Worm (Caenorhabditis elegans) whole organism, L4 larva: ENCODE data around the gene Y55H10A.2.
A peak's percentile ranks its signal among the peaks of the same experiment; 100 is the strongest.

ENCODE experiments used
- F10B5.3 ChIP-seq: sonication (generic microtip); optimal IDR thresholded peaks from 2 replicates; lab custom pipeline; 2016; ENCODE audit warnings: mild to moderate bottlenecking, missing genetic modification characterization, missing compliant biosample characterization
- R02D3.7 ChIP-seq: fragments of 150-350 bp; sonication (generic microtip); optimal IDR thresholded peaks from 3 replicates; lab custom pipeline; 2014; ENCODE audit warnings: missing biosample characterization, missing genetic modification characterization
- T20F7.1 ChIP-seq: fragments of 200-800 bp; sonication (Bioruptor generic); optimal IDR thresholded peaks from 2 replicates; lab custom pipeline; 2018; ENCODE audit warnings: mild to moderate bottlenecking, missing genetic modification characterization, missing compliant biosample characterization
- T26A8.4 ChIP-seq: fragments of 200-800 bp; sonication (Bioruptor generic); IDR thresholded peaks from 2 replicates; pipeline ENCODE4 v1.3.6; 2022; ENCODE audit warnings: missing genetic modification characterization, missing compliant biosample characterization
- Y5F2A.4 ChIP-seq: fragments of 200-800 bp; sonication (Bioruptor generic); optimal IDR thresholded peaks from 2 replicates; lab custom pipeline; 2018; ENCODE audit warnings: mild to moderate bottlenecking, missing genetic modification characterization, missing compliant biosample characterization
- Y75B8A.6 ChIP-seq: fragments of 200-800 bp; sonication (Bioruptor generic); IDR thresholded peaks from 2 replicates; pipeline ENCODE4 v1.3.6; 2022; ENCODE audit warnings: missing genetic modification reagents, missing genetic modification characterization, missing compliant biosample characterization
- aha-1 ChIP-seq: fragments of 150-350 bp; peaks from one replicate; lab custom pipeline; 2014; ENCODE audit warnings: missing biosample characterization, missing genetic modification characterization
- aly-2 ChIP-seq: sonication (generic microtip); optimal IDR thresholded peaks from 2 replicates; lab custom pipeline; 2018; ENCODE audit warnings: missing biosample characterization, missing genetic modification characterization
- arid-1 ChIP-seq: fragments of 200-800 bp; sonication (Bioruptor generic); conservative IDR thresholded peaks from 2 replicates; pipeline ENCODE4 v1.3.6; 2022; ENCODE audit warnings: missing genetic modification reagents, missing genetic modification characterization, missing compliant biosample characterization
- attf-4 ChIP-seq: sonication (generic microtip); optimal IDR thresholded peaks from 3 replicates; lab custom pipeline; 2017; ENCODE audit warnings: missing biosample characterization, missing genetic modification characterization
- ceh-28 ChIP-seq: fragments of 150-350 bp; optimal IDR thresholded peaks from 2 replicates; lab custom pipeline; 2014; ENCODE audit warnings: missing biosample characterization, missing genetic modification reagents, missing genetic modification characterization
- ceh-32 ChIP-seq: sonication (generic microtip); optimal IDR thresholded peaks from 2 replicates; lab custom pipeline; 2016; ENCODE audit warnings: mild to moderate bottlenecking, missing genetic modification characterization, missing compliant biosample characterization; ENCODE audit not compliant: poor library complexity
- cey-2 ChIP-seq: sonication (generic microtip); optimal IDR thresholded peaks from 3 replicates; lab custom pipeline; 2017; ENCODE audit warnings: missing genetic modification characterization, mild to moderate bottlenecking, missing compliant biosample characterization, antibody characterized with exemption, borderline replicate concordance; ENCODE audit not compliant: insufficient read depth
- ctbp-1 ChIP-seq: fragments of 200-800 bp; sonication (Bioruptor generic); IDR thresholded peaks from 2 replicates; pipeline ENCODE4 v1.3.6; 2022; ENCODE audit warnings: missing genetic modification reagents, missing genetic modification characterization, missing compliant biosample characterization
- daf-16 ChIP-seq, 3 experiments: sonication (generic microtip); optimal IDR thresholded peaks; 2 replicates each; lab custom pipeline; 2016 to 2017; ENCODE audit warnings: missing genetic modification characterization in 3 of 3, missing genetic modification reagents in 3 of 3, mild to moderate bottlenecking in 2 of 3, missing compliant biosample characterization in 2 of 3, missing biosample characterization in 1 of 3, moderate library complexity in 1 of 3
- daf-8 ChIP-seq: fragments of 200-800 bp; sonication (Bioruptor generic); IDR thresholded peaks from 2 replicates; pipeline ENCODE4 v1.3.6; 2022; ENCODE audit warnings: missing genetic modification characterization, missing compliant biosample characterization
- egl-43 ChIP-seq: fragments of 200-800 bp; sonication (Bioruptor generic); IDR thresholded peaks from 2 replicates; pipeline ENCODE4 v1.3.6; 2022; ENCODE audit warnings: missing genetic modification reagents, missing genetic modification characterization, missing compliant biosample characterization
- fkh-10 ChIP-seq: fragments of 150-350 bp; optimal IDR thresholded peaks from 2 replicates; lab custom pipeline; 2014; ENCODE audit warnings: missing biosample characterization, missing genetic modification reagents, missing genetic modification characterization
- fos-1 ChIP-seq: fragments of 150-350 bp; optimal IDR thresholded peaks from 2 replicates; lab custom pipeline; 2014; ENCODE audit warnings: missing biosample characterization, missing genetic modification characterization
- hmg-1.1 ChIP-seq: fragments of 200-800 bp; sonication (Bioruptor generic); IDR thresholded peaks from 2 replicates; pipeline ENCODE4 v1.3.6; 2022; ENCODE audit warnings: missing genetic modification reagents, missing genetic modification characterization, missing compliant biosample characterization
- lim-7 ChIP-seq: fragments of 200-800 bp; sonication (Bioruptor generic); IDR thresholded peaks from 2 replicates; pipeline ENCODE4 v1.3.6; 2022; ENCODE audit warnings: missing genetic modification characterization, missing compliant biosample characterization
- lin-1 ChIP-seq: fragments of 200-800 bp; sonication (Bioruptor generic); IDR thresholded peaks from 2 replicates; pipeline ENCODE4 v1.3.6; 2022; ENCODE audit warnings: missing genetic modification reagents, missing genetic modification characterization, missing compliant biosample characterization
- lin-13 ChIP-seq: fragments of 150-350 bp; optimal IDR thresholded peaks from 2 replicates; lab custom pipeline; 2014; ENCODE audit warnings: missing biosample characterization, missing genetic modification reagents, missing genetic modification characterization
- lin-15B ChIP-seq: fragments of 150-350 bp; sonication (generic microtip); optimal IDR thresholded peaks from 3 replicates; lab custom pipeline; 2014; ENCODE audit warnings: missing biosample characterization, missing genetic modification characterization
- lin-38 ChIP-seq: fragments of 200-800 bp; sonication (Bioruptor generic); IDR thresholded peaks from 2 replicates; pipeline ENCODE4 v1.3.6; 2022; ENCODE audit warnings: missing genetic modification reagents, missing genetic modification characterization, missing compliant biosample characterization
- lir-3 ChIP-seq: sonication (generic microtip); optimal IDR thresholded peaks from 2 replicates; lab custom pipeline; 2016; ENCODE audit warnings: mild to moderate bottlenecking, missing genetic modification characterization, missing compliant biosample characterization
- mxl-2 ChIP-seq: fragments of 200-800 bp; sonication (Bioruptor generic); conservative IDR thresholded peaks from 2 replicates; pipeline ENCODE4 v1.3.6; 2022; ENCODE audit warnings: missing genetic modification reagents, missing genetic modification characterization, missing compliant biosample characterization
- nhr-10 ChIP-seq: fragments of 150-350 bp; optimal IDR thresholded peaks from 2 replicates; lab custom pipeline; 2014; ENCODE audit warnings: missing biosample characterization, missing genetic modification characterization
- nhr-11 ChIP-seq: fragments of 150-350 bp; optimal IDR thresholded peaks from 2 replicates; lab custom pipeline; 2014; ENCODE audit warnings: missing biosample characterization, missing genetic modification characterization
- pha-4 ChIP-seq, 2 experiments: fragments of 150-350 bp in 1 of 2; fragments of 200-800 bp in 1 of 2; sonication (Bioruptor generic) in 1 of 2; IDR thresholded peaks in 1 of 2; optimal IDR thresholded peaks in 1 of 2; 2 replicates each; pipeline versions ENCODE4 v1.3.6 to Lab custom; 2014 to 2022; ENCODE audit warnings: missing genetic modification characterization in 2 of 2, missing genetic modification reagents in 2 of 2, missing biosample characterization in 1 of 2, missing compliant biosample characterization in 1 of 2
- sdz-12 ChIP-seq: fragments of 200-800 bp; sonication (Bioruptor generic); optimal IDR thresholded peaks from 2 replicates; lab custom pipeline; 2018; ENCODE audit warnings: mild to moderate bottlenecking, missing genetic modification characterization, missing compliant biosample characterization
- set-16 ChIP-seq: fragments of 200-800 bp; sonication (Bioruptor generic); IDR thresholded peaks from 2 replicates; pipeline ENCODE4 v1.3.6; 2022; ENCODE audit warnings: missing genetic modification reagents, missing genetic modification characterization, missing compliant biosample characterization
- skn-1 ChIP-seq: fragments of 150-350 bp; optimal IDR thresholded peaks from 2 replicates; lab custom pipeline; 2014; ENCODE audit warnings: missing biosample characterization, missing genetic modification characterization
- snpc-1.2 ChIP-seq: fragments of 200-800 bp; sonication (Bioruptor generic); IDR thresholded peaks from 2 replicates; pipeline ENCODE4 v1.3.6; 2022; ENCODE audit warnings: missing genetic modification reagents, missing genetic modification characterization, missing compliant biosample characterization
- spr-1 ChIP-seq: sonication (generic microtip); optimal IDR thresholded peaks from 2 replicates; lab custom pipeline; 2016; ENCODE audit warnings: mild to moderate bottlenecking, missing genetic modification characterization, missing compliant biosample characterization
- spr-3 ChIP-seq: fragments of 200-800 bp; sonication (Bioruptor generic); optimal IDR thresholded peaks from 2 replicates; lab custom pipeline; 2018; ENCODE audit warnings: mild to moderate bottlenecking, missing genetic modification characterization, missing compliant biosample characterization
- unc-130 ChIP-seq: sonication (generic microtip); optimal IDR thresholded peaks from 2 replicates; lab custom pipeline; 2016; ENCODE audit warnings: missing genetic modification reagents, missing genetic modification characterization, missing compliant biosample characterization
- unc-62 ChIP-seq, 3 experiments: fragments of 150-350 bp in 1 of 3; sonication (generic microtip); optimal IDR thresholded peaks in 2 of 3; peaks in 1 of 3; 1 replicate in 1 of 3; 2 replicates in 2 of 3; lab custom pipeline; 2014 to 2017; ENCODE audit warnings: missing biosample characterization in 3 of 3, missing genetic modification characterization in 3 of 3, missing genetic modification reagents in 3 of 3, missing genotype in 1 of 3
- zag-1 ChIP-seq: fragments of 150-350 bp; optimal IDR thresholded peaks from 2 replicates; lab custom pipeline; 2014; ENCODE audit warnings: missing biosample characterization, missing genetic modification characterization
- zfp-2 ChIP-seq: sonication (generic microtip); optimal IDR thresholded peaks from 2 replicates; lab custom pipeline; 2016; ENCODE audit warnings: mild to moderate bottlenecking, missing genetic modification characterization, missing compliant biosample characterization
- zip-11 ChIP-seq: fragments of 200-800 bp; sonication (Bioruptor generic); IDR thresholded peaks from 2 replicates; pipeline ENCODE4 v1.3.6; 2022; ENCODE audit warnings: missing genetic modification characterization, missing compliant biosample characterization

Gene Y55H10A.2

DNA sequence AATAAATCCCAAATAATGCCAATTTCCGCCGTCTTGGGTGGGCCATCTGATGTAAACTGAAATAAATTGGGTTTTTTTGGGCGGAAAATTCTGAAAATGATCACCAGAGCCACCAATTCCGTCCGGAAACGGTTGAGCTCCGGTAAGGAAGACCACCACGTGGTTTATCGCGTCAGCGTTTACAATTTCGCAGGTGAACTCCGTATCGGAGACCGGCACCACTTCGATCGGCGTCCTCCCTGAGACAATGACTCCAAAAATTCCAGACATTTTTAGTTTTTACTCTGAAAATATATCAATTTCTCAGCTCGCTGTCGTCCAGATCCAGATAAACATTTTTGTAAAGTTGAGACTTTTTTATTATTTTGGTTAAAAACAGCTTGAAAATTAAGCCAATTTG, 26.7 kb upstream of the Y55H10A.2 start, which contains the start of gene F42A6.6 (continued):
- TF ChIP-seq daf-16 (GFP tag; optimal IDR thresholded peaks at IDR 0.05; lab: Kevin White, UChicago) (peak in 1 of 2 experiments; percentile 22), daf-16 (tag; optimal IDR thresholded peaks at IDR 0.05; lab: Kevin White, UChicago) (peak; percentile 30), T26A8.4 (GFP tag; lab: Robert Waterston, UW) (peak; percentile 87), lin-15B (tag; lab: Kevin White, UChicago) (no peak), hmg-1.1 (GFP tag; lab: Robert Waterston, UW) (no peak), aly-2 (tag; lab: Kevin White, UChicago) (no peak), arid-1 (GFP tag; lab: Robert Waterston, UW) (peak; percentile 91), cey-2 (tag; lab: Kevin White, UChicago) (no peak), aha-1 (tag; lab: Kevin White, UChicago) (peak; percentile 80), daf-8 (GFP tag; lab: Robert Waterston, UW) (no peak), zag-1 (tag; lab: Kevin White, UChicago) (no peak), unc-130 (GFP tag; lab: Kevin White, UChicago) (peak; percentile 21), attf-4 (tag; lab: Kevin White, UChicago) (no peak), nhr-11 (no peak), R02D3.7 (tag; lab: Kevin White, UChicago) (no peak), spr-3 (GFP tag; lab: Kevin White, UChicago) (peak; percentile 46)

DNA sequence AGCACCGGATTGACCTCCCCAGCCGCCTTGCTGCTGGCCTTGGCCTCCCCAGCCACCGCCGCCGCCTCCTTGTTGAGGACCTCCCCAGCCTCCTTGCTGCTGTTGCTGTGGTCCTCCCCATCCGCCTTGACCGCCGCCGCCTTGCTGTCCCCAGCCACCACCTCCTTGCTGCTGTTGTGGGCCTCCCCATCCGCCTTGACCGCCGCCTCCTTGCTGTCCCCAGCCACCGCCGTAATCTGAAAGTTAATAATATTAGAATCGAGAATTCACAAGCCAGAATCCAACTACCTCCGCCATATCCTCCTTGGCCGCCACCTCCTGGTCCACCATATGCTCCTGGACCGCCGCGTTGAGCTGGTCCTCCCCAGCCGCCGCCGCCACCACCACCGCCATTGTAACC, 26.0 kb upstream of the Y55H10A.2 start:
- TF ChIP-seq aha-1 (tag; lab: Kevin White, UChicago) (peak; percentile 24), skn-1 (no peak), unc-62 (GFP tag; optimal IDR thresholded peaks at IDR 0.05 in 1 of 2; lab: Kevin White, UChicago) (peak in 1 of 2 experiments; percentile 9), unc-62 (tag; optimal IDR thresholded peaks at IDR 0.05; lab: Kevin White, UChicago) (no peak), F10B5.3 (tag; lab: Kevin White, UChicago) (no peak), pha-4 (GFP tag; IDR thresholded peaks at IDR 0.05; lab: Robert Waterston, UW) (peak; percentile 75; the same call in 1 of the 2 replicates), pha-4 (tag; optimal IDR thresholded peaks at IDR 0.05; lab: Kevin White, UChicago) (no peak), sdz-12 (GFP tag; lab: Kevin White, UChicago) (peak; percentile 26), set-16 (GFP tag; lab: Robert Waterston, UW) (peak; percentile 99), hmg-1.1 (GFP tag; lab: Robert Waterston, UW) (no peak), egl-43 (GFP tag; lab: Robert Waterston, UW) (peak; percentile 61; the same call in 1 of the 2 replicates), lin-13 (GFP tag; lab: Kevin White, UChicago) (no peak), fkh-10 (no peak), aly-2 (tag; lab: Kevin White, UChicago) (no peak)

DNA sequence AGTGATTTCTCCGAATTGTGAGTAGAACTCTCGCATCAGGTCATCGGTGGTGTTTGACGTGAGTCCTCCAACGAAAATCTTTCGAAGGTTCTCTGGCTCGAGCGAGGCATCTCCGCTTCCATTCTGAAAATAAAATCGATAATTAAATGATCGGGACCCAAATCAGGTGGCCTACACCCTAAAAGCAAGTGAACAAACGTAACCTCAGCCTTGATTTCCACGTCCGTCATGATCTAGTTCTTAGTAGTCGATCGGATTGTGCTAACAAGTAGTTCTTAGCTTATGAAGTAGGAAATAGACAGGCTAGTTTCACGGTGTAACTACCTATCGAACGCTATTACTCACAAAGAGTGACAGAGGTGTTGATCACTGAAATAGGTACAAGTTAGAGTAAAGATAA, 25.1 kb upstream of the Y55H10A.2 start:
- no peak for TF ChIP-seq hmg-1.1 (GFP tag; lab: Robert Waterston, UW)
- TF ChIP-seq ctbp-1 = peak; percentile 66
- TF ChIP-seq attf-4 (tag; lab: Kevin White, UChicago) = no peak
- 0 out of 2 replicates have a peak, but pooled peaks have one; percentile 4 for TF ChIP-seq arid-1 (GFP tag; lab: Robert Waterston, UW)
- peak; percentile 8 for TF ChIP-seq ceh-28 (tag; lab: Kevin White, UChicago)
- 0 out of 2 replicates have a peak, but pooled peaks have one; percentile 26 for TF ChIP-seq snpc-1.2 (GFP tag; lab: Robert Waterston, UW)
- no peak for TF ChIP-seq T20F7.1 (GFP tag; lab: Kevin White, UChicago)
- TF ChIP-seq zfp-2 (tag; lab: Kevin White, UChicago) = no peak
- TF ChIP-seq ceh-32 (tag; lab: Kevin White, UChicago) = no peak
- 0 out of 2 replicates have a peak, but pooled peaks have one; percentile 16 for TF ChIP-seq egl-43 (GFP tag; lab: Robert Waterston, UW)
- TF ChIP-seq lim-7 = peak; percentile 63; the same call in 1 of the 2 replicates
- no peak for TF ChIP-seq aha-1 (tag; lab: Kevin White, UChicago)
- no peak for TF ChIP-seq Y75B8A.6
- TF ChIP-seq spr-3 (GFP tag; lab: Kevin White, UChicago) = no peak
- TF ChIP-seq spr-1 (tag; lab: Kevin White, UChicago) = no peak
- TF ChIP-seq Y5F2A.4 (GFP tag; lab: Kevin White, UChicago) = peak; percentile 27
- peak; percentile 68; the same call in 1 of the 2 replicates for TF ChIP-seq lin-1 (GFP tag; lab: Robert Waterston, UW)
- 0 out of 2 replicates have a peak, but pooled peaks have one; percentile 32 for TF ChIP-seq lin-38 (GFP tag; lab: Robert Waterston, UW)
- TF ChIP-seq mxl-2 (GFP tag; lab: Robert Waterston, UW) = no peak
- no peak for TF ChIP-seq lir-3 (tag; lab: Kevin White, UChicago)
- TF ChIP-seq pha-4 (GFP tag; IDR thresholded peaks at IDR 0.05; lab: Robert Waterston, UW) = no peak
- TF ChIP-seq pha-4 (tag; optimal IDR thresholded peaks at IDR 0.05; lab: Kevin White, UChicago) = no peak
- no peak for TF ChIP-seq nhr-10 (tag; lab: Kevin White, UChicago)
- no peak for TF ChIP-seq zip-11
- no peak for TF ChIP-seq fos-1
